Worm (Caenorhabditis elegans) whole organism, L1 larva: ENCODE data around the gene M01H9.2.

ENCODE experiments used
- C04F5.9 ChIP-seq: sonication (generic microtip); optimal IDR thresholded peaks from 2 replicates; lab custom pipeline; 2016; ENCODE audit warnings: missing genetic modification characterization, missing compliant biosample characterization
- C16A3.4 ChIP-seq: fragments of 150-350 bp; optimal IDR thresholded peaks from 2 replicates; lab custom pipeline; 2014; ENCODE audit warnings: missing biosample characterization, missing genetic modification characterization
- F16B12.6 ChIP-seq: fragments of 150-350 bp; optimal IDR thresholded peaks from 2 replicates; lab custom pipeline; 2014; ENCODE audit warnings: missing biosample characterization, missing genetic modification characterization
- ama-1 ChIP-seq: fragments of 150-350 bp; optimal IDR thresholded peaks from 2 replicates; lab custom pipeline; 2014
- blmp-1 ChIP-seq: fragments of 150-350 bp; optimal IDR thresholded peaks from 2 replicates; lab custom pipeline; 2014; ENCODE audit warnings: missing biosample characterization, missing genetic modification characterization
- ceh-63 ChIP-seq: fragments of 200-800 bp; sonication (Bioruptor generic); optimal IDR thresholded peaks from 2 replicates; lab custom pipeline; 2018; ENCODE audit warnings: mild to moderate bottlenecking, missing genetic modification characterization, missing compliant biosample characterization
- ceh-82 ChIP-seq, 3 experiments: fragments of 150-350 bp in 1 of 3; sonication (generic microtip) in 2 of 3; optimal IDR thresholded peaks; 2 replicates each; lab custom pipeline; 2014 to 2017; ENCODE audit warnings: missing biosample characterization in 3 of 3, missing genetic modification characterization in 3 of 3
- ceh-88 ChIP-seq: fragments of 200-800 bp; sonication (Bioruptor generic); IDR thresholded peaks from 2 replicates; pipeline ENCODE4 v1.3.6; 2022; ENCODE audit warnings: missing genetic modification characterization, missing compliant biosample characterization
- dpl-1 ChIP-seq, 3 experiments: fragments of 150-350 bp in 2 of 3; sonication (generic microtip) in 1 of 3; optimal IDR thresholded peaks; 2 replicates each; lab custom pipeline; 2014 to 2017; ENCODE audit warnings: missing biosample characterization in 3 of 3, missing genetic modification characterization in 3 of 3, missing genetic modification reagents in 3 of 3
- efl-1 ChIP-seq, 4 experiments: fragments of 150-350 bp; optimal IDR thresholded peaks in 3 of 4; peaks in 1 of 4; 1 replicate in 1 of 4; 2 replicates in 3 of 4; lab custom pipeline; 2014; ENCODE audit warnings: missing biosample characterization in 2 of 4, missing genetic modification characterization in 2 of 4, missing genetic modification reagents in 2 of 4
- egl-13 ChIP-seq: sonication (generic microtip); optimal IDR thresholded peaks from 2 replicates; lab custom pipeline; 2016; ENCODE audit warnings: missing genotype, missing genetic modification reagents, missing genetic modification characterization, missing compliant biosample characterization
- egl-27 ChIP-seq, 2 experiments: fragments of 150-350 bp in 1 of 2; sonication (generic microtip); optimal IDR thresholded peaks; 3 replicates each; lab custom pipeline; 2017 to 2018; ENCODE audit warnings: missing biosample characterization in 2 of 2, missing genetic modification characterization in 2 of 2, missing genetic modification reagents in 2 of 2
- elt-2 ChIP-seq: sonication (generic microtip); optimal IDR thresholded peaks from 2 replicates; lab custom pipeline; 2016; ENCODE audit warnings: missing genetic modification characterization, mild to moderate bottlenecking, inconsistent platforms, missing compliant biosample characterization, missing genetic modification reagents
- elt-3 ChIP-seq, 6 experiments: fragments of 150-350 bp in 1 of 6; sonication (generic microtip); optimal IDR thresholded peaks; 2 replicates each; lab custom pipeline; 2017 to 2018; ENCODE audit warnings: missing biosample characterization in 6 of 6, missing genetic modification characterization in 6 of 6, inconsistent platforms in 1 of 6
- ets-5 ChIP-seq: fragments of 200-800 bp; sonication (Bioruptor generic); IDR thresholded peaks from 2 replicates; pipeline ENCODE4 v1.3.6; 2022; ENCODE audit warnings: missing genetic modification characterization, missing compliant biosample characterization
- fos-1 ChIP-seq: fragments of 150-350 bp; optimal IDR thresholded peaks from 2 replicates; lab custom pipeline; 2014; ENCODE audit warnings: missing biosample characterization, missing genetic modification characterization
- grh-1 ChIP-seq: fragments of 200-800 bp; sonication (Bioruptor generic); IDR thresholded peaks from 2 replicates; pipeline ENCODE4 v1.3.6; 2022; ENCODE audit warnings: missing genetic modification reagents, missing genetic modification characterization, missing compliant biosample characterization
- irx-1 ChIP-seq: sonication (generic microtip); optimal IDR thresholded peaks from 2 replicates; lab custom pipeline; 2016; ENCODE audit warnings: missing genetic modification characterization, missing compliant biosample characterization
- isw-1 ChIP-seq: fragments of 200-800 bp; sonication (Bioruptor generic); IDR thresholded peaks from 2 replicates; pipeline ENCODE4 v1.3.6; 2022; ENCODE audit warnings: missing genetic modification characterization, missing compliant biosample characterization
- lin-13 ChIP-seq: fragments of 150-350 bp; optimal IDR thresholded peaks from 2 replicates; lab custom pipeline; 2014; ENCODE audit warnings: missing biosample characterization, missing genetic modification reagents, missing genetic modification characterization
- lin-14 ChIP-seq: fragments of 200-800 bp; sonication (Bioruptor generic); optimal IDR thresholded peaks from 2 replicates; lab custom pipeline; 2018; ENCODE audit warnings: mild to moderate bottlenecking, missing genetic modification characterization, moderate library complexity, missing compliant biosample characterization
- lin-35 ChIP-seq, 2 experiments: fragments of 150-350 bp; optimal IDR thresholded peaks; 2 replicates each; lab custom pipeline; 2014; ENCODE audit warnings: missing biosample characterization in 2 of 2, missing genetic modification characterization in 2 of 2, missing genetic modification reagents in 2 of 2
- lsy-2 ChIP-seq, 2 experiments: fragments of 150-350 bp; optimal IDR thresholded peaks; 2 replicates each; lab custom pipeline; 2014; ENCODE audit warnings: missing biosample characterization in 2 of 2, missing genetic modification characterization in 2 of 2
- mdl-1 ChIP-seq, 2 experiments: fragments of 150-350 bp; optimal IDR thresholded peaks; 2 replicates each; lab custom pipeline; 2014 to 2017; ENCODE audit warnings: missing biosample characterization in 2 of 2, missing genetic modification characterization in 2 of 2, inconsistent platforms in 1 of 2
- mef-2 ChIP-seq: fragments of 150-350 bp; optimal IDR thresholded peaks from 2 replicates; lab custom pipeline; 2014; ENCODE audit warnings: missing biosample characterization, missing genetic modification characterization
- mep-1 ChIP-seq: fragments of 150-350 bp; optimal IDR thresholded peaks from 2 replicates; lab custom pipeline; 2014; ENCODE audit warnings: missing biosample characterization, missing genetic modification characterization
- nhr-11 ChIP-seq: fragments of 150-350 bp; optimal IDR thresholded peaks from 2 replicates; lab custom pipeline; 2014; ENCODE audit warnings: missing biosample characterization, missing genetic modification characterization
- nhr-19 ChIP-seq: fragments of 200-800 bp; sonication (Bioruptor generic); conservative IDR thresholded peaks from 2 replicates; pipeline ENCODE4 v1.3.6; 2022; ENCODE audit warnings: missing genetic modification characterization, missing compliant biosample characterization
- nhr-20 ChIP-seq: sonication (generic microtip); optimal IDR thresholded peaks from 2 replicates; lab custom pipeline; 2016; ENCODE audit warnings: mild to moderate bottlenecking, missing genetic modification characterization, missing compliant biosample characterization
- nhr-47 ChIP-seq: sonication (generic microtip); optimal IDR thresholded peaks from 2 replicates; lab custom pipeline; 2016; ENCODE audit warnings: mild to moderate bottlenecking, missing genetic modification characterization, moderate library complexity, missing compliant biosample characterization
- nhr-71 ChIP-seq: sonication (generic microtip); optimal IDR thresholded peaks from 2 replicates; lab custom pipeline; 2016; ENCODE audit warnings: mild to moderate bottlenecking, missing genetic modification characterization, moderate library complexity, missing compliant biosample characterization
- nhr-85 ChIP-seq: sonication (generic microtip); peaks from one replicate; lab custom pipeline; 2016; ENCODE audit warnings: missing genetic modification characterization, inconsistent platforms, missing compliant biosample characterization
- nhr-90 ChIP-seq: sonication (generic microtip); optimal IDR thresholded peaks from 2 replicates; lab custom pipeline; 2016; ENCODE audit warnings: mild to moderate bottlenecking, missing genetic modification characterization, missing compliant biosample characterization; ENCODE audit not compliant: poor library complexity
- pag-3 ChIP-seq: sonication (generic microtip); optimal IDR thresholded peaks from 2 replicates; lab custom pipeline; 2017; ENCODE audit warnings: missing genetic modification characterization, mild to moderate bottlenecking, missing compliant biosample characterization, antibody characterized with exemption, borderline replicate concordance; ENCODE audit not compliant: insufficient read depth
- pax-3 ChIP-seq: fragments of 200-800 bp; sonication (Bioruptor generic); optimal IDR thresholded peaks from 2 replicates; lab custom pipeline; 2018; ENCODE audit warnings: mild to moderate bottlenecking, missing genetic modification characterization, moderate library complexity, missing compliant biosample characterization
- pqm-1 ChIP-seq: sonication (generic microtip); optimal IDR thresholded peaks from 3 replicates; lab custom pipeline; 2017; ENCODE audit warnings: missing biosample characterization, missing genetic modification characterization
- rnt-1 ChIP-seq: sonication (generic microtip); optimal IDR thresholded peaks from 2 replicates; lab custom pipeline; 2016; ENCODE audit warnings: mild to moderate bottlenecking, missing genetic modification characterization, moderate library complexity, missing compliant biosample characterization
- snpc-4 ChIP-seq: fragments of 150-350 bp; optimal IDR thresholded peaks from 2 replicates; lab custom pipeline; 2014; ENCODE audit warnings: missing biosample characterization, missing genetic modification characterization
- snu-23 ChIP-seq: sonication (generic microtip); optimal IDR thresholded peaks from 2 replicates; lab custom pipeline; 2016; ENCODE audit warnings: missing genetic modification characterization, missing compliant biosample characterization
- sox-4 ChIP-seq: sonication (generic microtip); optimal IDR thresholded peaks from 2 replicates; lab custom pipeline; 2016; ENCODE audit warnings: missing genetic modification characterization, missing compliant biosample characterization
- sptf-1 ChIP-seq: fragments of 150-350 bp; optimal IDR thresholded peaks from 2 replicates; lab custom pipeline; 2014; ENCODE audit warnings: missing biosample characterization, missing genetic modification characterization
- tbx-2 ChIP-seq: sonication (generic microtip); optimal IDR thresholded peaks from 2 replicates; lab custom pipeline; 2016; ENCODE audit warnings: missing genetic modification characterization, missing compliant biosample characterization
- unc-130 ChIP-seq: fragments of 150-350 bp; optimal IDR thresholded peaks from 2 replicates; lab custom pipeline; 2017; ENCODE audit warnings: missing biosample characterization, missing genetic modification characterization, inconsistent platforms
- unc-30 ChIP-seq: sonication (generic microtip); optimal IDR thresholded peaks from 2 replicates; lab custom pipeline; 2017; ENCODE audit warnings: missing biosample characterization, missing genetic modification characterization
- vab-15 ChIP-seq: sonication (generic microtip); optimal IDR thresholded peaks from 2 replicates; lab custom pipeline; 2017; ENCODE audit warnings: missing genotype, mild to moderate bottlenecking, missing genetic modification characterization, missing compliant biosample characterization
- xbp-1 ChIP-seq: sonication (generic microtip); optimal IDR thresholded peaks from 2 replicates; lab custom pipeline; 2016; ENCODE audit warnings: missing genetic modification characterization, missing compliant biosample characterization
- zip-4 ChIP-seq: fragments of 200-800 bp; sonication (Bioruptor generic); optimal IDR thresholded peaks from 2 replicates; lab custom pipeline; 2018; ENCODE audit warnings: mild to moderate bottlenecking, missing genetic modification characterization, moderate library complexity, missing compliant biosample characterization
- ztf-4 ChIP-seq: fragments of 150-350 bp; optimal IDR thresholded peaks from 2 replicates; lab custom pipeline; 2014; ENCODE audit warnings: missing biosample characterization, missing genetic modification characterization

M01H9.2 gene

ce11 chrIV:4472418-4473173 lies 9.6 kb upstream of the M01H9.2 start:
- peak; percentile 6 for TF ChIP-seq C04F5.9
- peak; percentile 54 for TF ChIP-seq C16A3.4 (tag; lab: Kevin White, UChicago)
- no peak for TF ChIP-seq irx-1 (tag; lab: Kevin White, UChicago)
- peak in 3 of 6 experiments; percentile 17 to 82 (median 33) for TF ChIP-seq elt-3 (tag; optimal IDR thresholded peaks at IDR 0.05; lab: Kevin White, UChicago)
- no peak for TF ChIP-seq unc-30
- peak; percentile 86 for TF ChIP-seq nhr-20 (tag; lab: Kevin White, UChicago)
- TF ChIP-seq nhr-19 = peak; percentile 50
- TF ChIP-seq lsy-2 (tag; optimal IDR thresholded peaks at IDR 0.05; lab: Kevin White, UChicago) = peak in 1 of 2 experiments; percentile 62
- TF ChIP-seq lin-14 (GFP tag; lab: Kevin White, UChicago) = peak; percentile 91
- peak; percentile 77 for TF ChIP-seq nhr-71 (tag; lab: Kevin White, UChicago)
- TF ChIP-seq grh-1 (GFP tag; lab: Robert Waterston, UW) = 0 out of 2 replicates have a peak, but pooled peaks have one; percentile 29
- TF ChIP-seq sptf-1 = no peak
- peak; percentile 80 for TF ChIP-seq snu-23
- peak; percentile 42 for TF ChIP-seq pag-3 (tag; lab: Kevin White, UChicago)
- no peak for TF ChIP-seq fos-1
- TF ChIP-seq mdl-1 (tag; optimal IDR thresholded peaks at IDR 0.05; lab: Kevin White, UChicago) = peak in 1 of 2 experiments; percentile 89
- peak; percentile 44 for TF ChIP-seq nhr-47 (tag; lab: Kevin White, UChicago)
- no peak for TF ChIP-seq F16B12.6 (tag; lab: Kevin White, UChicago)
- peak; percentile 36 for TF ChIP-seq ama-1 (lab: Kevin White, UChicago)
- no peak for TF ChIP-seq sox-4 (tag; lab: Kevin White, UChicago)
- peak; percentile 71 for TF ChIP-seq nhr-90 (tag; lab: Kevin White, UChicago)
- TF ChIP-seq snpc-4 (tag; lab: Kevin White, UChicago) = no peak
- peak; percentile 25 for TF ChIP-seq tbx-2
- TF ChIP-seq dpl-1 (GFP tag; optimal IDR thresholded peaks at IDR 0.05; lab: Kevin White, UChicago) = peak; percentile 7 to 36 (median 9)
- peak; percentile 28 for TF ChIP-seq rnt-1 (tag; lab: Kevin White, UChicago)
- TF ChIP-seq xbp-1 = peak; percentile 19
- TF ChIP-seq efl-1 (optimal IDR thresholded peaks at IDR 0.05; lab: Kevin White, UChicago) = peak in 1 of 2 experiments; percentile 23
- peak; percentile 37 to 93 for TF ChIP-seq efl-1 (GFP tag; optimal IDR thresholded peaks at IDR 0.05 in 1 of 2; lab: Kevin White, UChicago)
- no peak for TF ChIP-seq vab-15 (tag; lab: Kevin White, UChicago)
- TF ChIP-seq zip-4 = no peak
- TF ChIP-seq mep-1 (tag; lab: Kevin White, UChicago) = peak; percentile 45
- no peak for TF ChIP-seq ceh-63
- TF ChIP-seq ceh-82 (tag; optimal IDR thresholded peaks at IDR 0.05; lab: Kevin White, UChicago) = no peak
- 0 out of 2 replicates have a peak, but pooled peaks have one; percentile 32 for TF ChIP-seq ceh-88 (GFP tag; lab: Robert Waterston, UW)
- peak; percentile 6 for TF ChIP-seq lin-13 (GFP tag; lab: Kevin White, UChicago)
- no peak for TF ChIP-seq isw-1 (GFP tag; lab: Robert Waterston, UW)
- TF ChIP-seq blmp-1 (tag; lab: Kevin White, UChicago) = peak; percentile 81
- TF ChIP-seq unc-130 (tag; lab: Kevin White, UChicago) = peak; percentile 3
- TF ChIP-seq ets-5 (GFP tag; lab: Robert Waterston, UW) = no peak
- TF ChIP-seq pax-3 (tag; lab: Kevin White, UChicago) = no peak
- peak; percentile 44 for TF ChIP-seq elt-2 (tag; lab: Kevin White, UChicago)
- peak; percentile 17 to 68 for TF ChIP-seq lin-35 (GFP tag; optimal IDR thresholded peaks at IDR 0.05; lab: Kevin White, UChicago)
- TF ChIP-seq nhr-85 (tag; lab: Kevin White, UChicago) = peak; percentile 98
- TF ChIP-seq egl-13 (tag; lab: Kevin White, UChicago) = no peak
- no peak for TF ChIP-seq nhr-11 (tag; lab: Kevin White, UChicago)
- peak; percentile 30 for TF ChIP-seq ztf-4
- TF ChIP-seq mef-2 (tag; lab: Kevin White, UChicago) = no peak
- TF ChIP-seq pqm-1 = no peak
- no peak for TF ChIP-seq egl-27 (tag; optimal IDR thresholded peaks at IDR 0.05; lab: Kevin White, UChicago)
